Worm (Caenorhabditis elegans) whole organism, L4 larva: Measurements from ENCODE around the gene abu-5.

Source experiments
- D1046.2 ChIP-seq: fragments of 200-800 bp; sonication (Bioruptor generic); IDR thresholded peaks from 2 replicates; pipeline ENCODE4 v1.3.6; 2022; ENCODE audit warnings: missing genetic modification characterization, missing compliant biosample characterization
- F10B5.3 ChIP-seq: sonication (generic microtip); optimal IDR thresholded peaks from 2 replicates; lab custom pipeline; 2016; ENCODE audit warnings: mild to moderate bottlenecking, missing genetic modification characterization, missing compliant biosample characterization
- F26F4.8 ChIP-seq: fragments of 200-800 bp; sonication (Bioruptor generic); conservative IDR thresholded peaks from 2 replicates; pipeline ENCODE4 v1.3.6; 2022; ENCODE audit warnings: missing genetic modification characterization, missing compliant biosample characterization
- F37D6.2 ChIP-seq: sonication (generic microtip); optimal IDR thresholded peaks from 2 replicates; lab custom pipeline; 2016; ENCODE audit warnings: mild to moderate bottlenecking, missing genetic modification characterization, missing compliant biosample characterization
- R02D3.7 ChIP-seq: fragments of 150-350 bp; sonication (generic microtip); optimal IDR thresholded peaks from 3 replicates; lab custom pipeline; 2014; ENCODE audit warnings: missing biosample characterization, missing genetic modification characterization
- Y5F2A.4 ChIP-seq: fragments of 200-800 bp; sonication (Bioruptor generic); optimal IDR thresholded peaks from 2 replicates; lab custom pipeline; 2018; ENCODE audit warnings: mild to moderate bottlenecking, missing genetic modification characterization, missing compliant biosample characterization
- ZK337.2 ChIP-seq: fragments of 200-800 bp; sonication (Bioruptor generic); IDR thresholded peaks from 2 replicates; pipeline ENCODE4 v1.3.6; 2022; ENCODE audit warnings: missing genetic modification reagents, missing genetic modification characterization, missing compliant biosample characterization
- ZK546.5 ChIP-seq, 2 experiments: sonication (generic microtip); optimal IDR thresholded peaks; 2 replicates each; lab custom pipeline; 2017; ENCODE audit warnings: missing biosample characterization in 2 of 2, missing genetic modification characterization in 2 of 2
- aly-2 ChIP-seq: sonication (generic microtip); optimal IDR thresholded peaks from 2 replicates; lab custom pipeline; 2018; ENCODE audit warnings: missing biosample characterization, missing genetic modification characterization
- arid-1 ChIP-seq: fragments of 200-800 bp; sonication (Bioruptor generic); conservative IDR thresholded peaks from 2 replicates; pipeline ENCODE4 v1.3.6; 2022; ENCODE audit warnings: missing genetic modification reagents, missing genetic modification characterization, missing compliant biosample characterization
- ceh-20 ChIP-seq: fragments of 200-800 bp; sonication (Bioruptor generic); IDR thresholded peaks from 2 replicates; pipeline ENCODE4 v1.3.6; 2022; ENCODE audit warnings: missing genetic modification reagents, missing genetic modification characterization, missing compliant biosample characterization
- ceh-28 ChIP-seq: fragments of 150-350 bp; optimal IDR thresholded peaks from 2 replicates; lab custom pipeline; 2014; ENCODE audit warnings: missing biosample characterization, missing genetic modification reagents, missing genetic modification characterization
- ceh-32 ChIP-seq: sonication (generic microtip); optimal IDR thresholded peaks from 2 replicates; lab custom pipeline; 2016; ENCODE audit warnings: mild to moderate bottlenecking, missing genetic modification characterization, missing compliant biosample characterization; ENCODE audit not compliant: poor library complexity
- ceh-82 ChIP-seq: sonication (generic microtip); optimal IDR thresholded peaks from 2 replicates; lab custom pipeline; 2017; ENCODE audit warnings: missing biosample characterization, missing genetic modification characterization
- daf-16 ChIP-seq, 3 experiments: sonication (generic microtip); optimal IDR thresholded peaks; 2 replicates each; lab custom pipeline; 2016 to 2017; ENCODE audit warnings: missing genetic modification characterization in 3 of 3, missing genetic modification reagents in 3 of 3, mild to moderate bottlenecking in 2 of 3, missing compliant biosample characterization in 2 of 3, missing biosample characterization in 1 of 3, moderate library complexity in 1 of 3
- dpl-1 ChIP-seq: fragments of 150-350 bp; optimal IDR thresholded peaks from 2 replicates; lab custom pipeline; 2014; ENCODE audit warnings: missing biosample characterization, missing genetic modification reagents, missing genetic modification characterization
- duxl-1 ChIP-seq: sonication (generic microtip); optimal IDR thresholded peaks from 2 replicates; lab custom pipeline; 2016; ENCODE audit warnings: mild to moderate bottlenecking, missing genetic modification characterization, moderate library complexity, missing compliant biosample characterization; ENCODE audit not compliant: poor library complexity
- egl-43 ChIP-seq: fragments of 200-800 bp; sonication (Bioruptor generic); IDR thresholded peaks from 2 replicates; pipeline ENCODE4 v1.3.6; 2022; ENCODE audit warnings: missing genetic modification reagents, missing genetic modification characterization, missing compliant biosample characterization
- fos-1 ChIP-seq: fragments of 150-350 bp; optimal IDR thresholded peaks from 2 replicates; lab custom pipeline; 2014; ENCODE audit warnings: missing biosample characterization, missing genetic modification characterization
- hif-1 ChIP-seq, 2 experiments: sonication (generic microtip); optimal IDR thresholded peaks; 2 replicates each; lab custom pipeline; 2016 to 2017; ENCODE audit warnings: missing compliant biosample characterization in 2 of 2, missing genetic modification characterization in 2 of 2, missing genetic modification reagents in 2 of 2, missing genotype in 2 of 2, mild to moderate bottlenecking in 1 of 2
- hlh-11 ChIP-seq: fragments of 200-800 bp; sonication (Bioruptor generic); optimal IDR thresholded peaks from 2 replicates; lab custom pipeline; 2018; ENCODE audit warnings: mild to moderate bottlenecking, missing genetic modification characterization, missing compliant biosample characterization
- jun-1 ChIP-seq: fragments of 150-350 bp; optimal IDR thresholded peaks from 2 replicates; lab custom pipeline; 2014; ENCODE audit warnings: missing biosample characterization, missing genetic modification reagents, missing genetic modification characterization
- lim-7 ChIP-seq: fragments of 200-800 bp; sonication (Bioruptor generic); IDR thresholded peaks from 2 replicates; pipeline ENCODE4 v1.3.6; 2022; ENCODE audit warnings: missing genetic modification characterization, missing compliant biosample characterization
- lin-13 ChIP-seq: fragments of 150-350 bp; optimal IDR thresholded peaks from 2 replicates; lab custom pipeline; 2014; ENCODE audit warnings: missing biosample characterization, missing genetic modification reagents, missing genetic modification characterization
- lin-29 ChIP-seq: fragments of 200-800 bp; sonication (Bioruptor generic); IDR thresholded peaks from 2 replicates; pipeline ENCODE4 v1.3.6; 2022; ENCODE audit warnings: missing genetic modification reagents, missing genetic modification characterization, missing compliant biosample characterization
- madf-5 ChIP-seq, 2 experiments: fragments of 200-800 bp; sonication (Bioruptor generic); IDR thresholded peaks; 2 replicates each; pipeline ENCODE4 v1.3.6; 2022; ENCODE audit warnings: missing compliant biosample characterization in 2 of 2, missing genetic modification characterization in 2 of 2
- madf-9 ChIP-seq: fragments of 200-800 bp; sonication (Bioruptor generic); conservative IDR thresholded peaks from 2 replicates; pipeline ENCODE4 v1.3.6; 2022; ENCODE audit warnings: missing genetic modification reagents, missing genetic modification characterization, missing compliant biosample characterization
- mdl-1 ChIP-seq, 2 experiments: fragments of 150-350 bp in 1 of 2; sonication (generic microtip) in 1 of 2; optimal IDR thresholded peaks; 2 replicates each; lab custom pipeline; 2014 to 2017; ENCODE audit warnings: missing biosample characterization in 2 of 2, missing genetic modification characterization in 2 of 2
- mep-1 ChIP-seq: fragments of 150-350 bp; sonication (generic microtip); optimal IDR thresholded peaks from 3 replicates; lab custom pipeline; 2014; ENCODE audit warnings: missing biosample characterization, missing genetic modification characterization
- mxl-2 ChIP-seq: fragments of 200-800 bp; sonication (Bioruptor generic); conservative IDR thresholded peaks from 2 replicates; pipeline ENCODE4 v1.3.6; 2022; ENCODE audit warnings: missing genetic modification reagents, missing genetic modification characterization, missing compliant biosample characterization
- mxl-3 ChIP-seq: fragments of 200-800 bp; sonication (Bioruptor generic); optimal IDR thresholded peaks from 2 replicates; lab custom pipeline; 2018; ENCODE audit warnings: mild to moderate bottlenecking, missing genetic modification characterization, missing compliant biosample characterization
- nhr-10 ChIP-seq: fragments of 150-350 bp; optimal IDR thresholded peaks from 2 replicates; lab custom pipeline; 2014; ENCODE audit warnings: missing biosample characterization, missing genetic modification characterization
- nhr-237 ChIP-seq: sonication (generic microtip); optimal IDR thresholded peaks from 2 replicates; lab custom pipeline; 2017; ENCODE audit warnings: missing biosample characterization, missing genetic modification characterization
- nhr-28 ChIP-seq: fragments of 150-350 bp; optimal IDR thresholded peaks from 2 replicates; lab custom pipeline; 2014; ENCODE audit warnings: missing biosample characterization, missing genetic modification characterization
- nhr-41 ChIP-seq: fragments of 200-800 bp; sonication (Bioruptor generic); IDR thresholded peaks from 2 replicates; pipeline ENCODE4 v1.3.6; 2022; ENCODE audit warnings: missing genetic modification reagents, missing genetic modification characterization, missing compliant biosample characterization
- nhr-6 ChIP-seq: fragments of 150-350 bp; optimal IDR thresholded peaks from 2 replicates; lab custom pipeline; 2014; ENCODE audit warnings: missing biosample characterization, missing genetic modification characterization
- nhr-76 ChIP-seq: fragments of 150-350 bp; optimal IDR thresholded peaks from 2 replicates; lab custom pipeline; 2014; ENCODE audit warnings: missing biosample characterization, missing genetic modification characterization
- pha-4 ChIP-seq, 2 experiments: fragments of 150-350 bp in 1 of 2; fragments of 200-800 bp in 1 of 2; sonication (Bioruptor generic) in 1 of 2; IDR thresholded peaks in 1 of 2; optimal IDR thresholded peaks in 1 of 2; 2 replicates each; pipeline versions ENCODE4 v1.3.6 to Lab custom; 2014 to 2022; ENCODE audit warnings: missing genetic modification characterization in 2 of 2, missing genetic modification reagents in 2 of 2, missing biosample characterization in 1 of 2, missing compliant biosample characterization in 1 of 2
- php-3 ChIP-seq: fragments of 200-800 bp; sonication (Bioruptor generic); IDR thresholded peaks from 2 replicates; pipeline ENCODE4 v1.3.6; 2022; ENCODE audit warnings: missing genetic modification reagents, missing genetic modification characterization, missing compliant biosample characterization
- pqm-1 ChIP-seq: sonication (generic microtip); optimal IDR thresholded peaks from 2 replicates; lab custom pipeline; 2017; ENCODE audit warnings: missing biosample characterization, missing genetic modification characterization
- rbr-2 ChIP-seq: sonication (generic microtip); optimal IDR thresholded peaks from 2 replicates; lab custom pipeline; 2016; ENCODE audit warnings: missing genotype, missing genetic modification characterization, missing compliant biosample characterization
- saeg-2 ChIP-seq: fragments of 200-800 bp; sonication (Bioruptor generic); IDR thresholded peaks from 2 replicates; pipeline ENCODE4 v1.3.6; 2022; ENCODE audit warnings: missing genetic modification reagents, missing genetic modification characterization, missing compliant biosample characterization
- sdz-12 ChIP-seq: fragments of 200-800 bp; sonication (Bioruptor generic); optimal IDR thresholded peaks from 2 replicates; lab custom pipeline; 2018; ENCODE audit warnings: mild to moderate bottlenecking, missing genetic modification characterization, missing compliant biosample characterization
- set-16 ChIP-seq: fragments of 200-800 bp; sonication (Bioruptor generic); IDR thresholded peaks from 2 replicates; pipeline ENCODE4 v1.3.6; 2022; ENCODE audit warnings: missing genetic modification reagents, missing genetic modification characterization, missing compliant biosample characterization
- snpc-4 ChIP-seq: fragments of 150-350 bp; optimal IDR thresholded peaks from 2 replicates; lab custom pipeline; 2014; ENCODE audit warnings: missing biosample characterization, missing genetic modification characterization
- spr-1 ChIP-seq: sonication (generic microtip); optimal IDR thresholded peaks from 2 replicates; lab custom pipeline; 2016; ENCODE audit warnings: mild to moderate bottlenecking, missing genetic modification characterization, missing compliant biosample characterization
- unc-39 ChIP-seq: sonication (generic microtip); optimal IDR thresholded peaks from 2 replicates; lab custom pipeline; 2017; ENCODE audit warnings: missing biosample characterization, missing genetic modification characterization
- zag-1 ChIP-seq: fragments of 150-350 bp; optimal IDR thresholded peaks from 2 replicates; lab custom pipeline; 2014; ENCODE audit warnings: missing biosample characterization, missing genetic modification characterization
- zfp-2 ChIP-seq: sonication (generic microtip); optimal IDR thresholded peaks from 2 replicates; lab custom pipeline; 2016; ENCODE audit warnings: mild to moderate bottlenecking, missing genetic modification characterization, missing compliant biosample characterization
- ztf-11 ChIP-seq: fragments of 150-350 bp; optimal IDR thresholded peaks from 2 replicates; lab custom pipeline; 2014; ENCODE audit warnings: missing biosample characterization, missing genetic modification characterization
- ztf-7 ChIP-seq: fragments of 150-350 bp; optimal IDR thresholded peaks from 2 replicates; lab custom pipeline; 2014; ENCODE audit warnings: missing biosample characterization, missing genetic modification characterization

The abu-5 gene

DNA sequence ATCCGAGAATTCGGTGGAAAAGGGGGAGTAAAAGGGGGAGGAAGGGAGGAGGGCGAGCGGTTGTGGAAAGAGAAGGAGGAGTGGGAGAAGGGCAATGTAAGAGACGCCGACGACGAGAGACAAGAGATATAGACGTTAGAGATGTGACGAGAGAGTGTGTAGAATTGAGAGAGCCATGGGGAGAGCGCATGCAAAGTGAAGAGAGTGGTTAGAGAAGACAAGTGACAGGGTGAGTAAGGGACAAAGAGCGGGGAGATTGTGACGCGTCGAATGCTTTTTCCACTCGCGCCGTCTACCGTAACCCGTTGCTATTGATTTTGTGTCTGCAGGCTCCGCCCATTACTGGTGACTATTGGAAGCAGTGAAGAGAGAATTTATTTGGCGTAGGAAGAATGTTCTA is 19.7 kb upstream of the abu-5 start:
- TF ChIP-seq ztf-11 (tag; lab: Kevin White, UChicago): no peak
- TF ChIP-seq zag-1: no peak
- no peak for TF ChIP-seq ceh-82
- no peak for TF ChIP-seq sdz-12 (GFP tag; lab: Kevin White, UChicago)
- TF ChIP-seq snpc-4 (tag; lab: Kevin White, UChicago): no peak
- no peak for TF ChIP-seq mxl-3
- TF ChIP-seq ceh-28: peak; percentile 74
- no peak for TF ChIP-seq ZK337.2 (GFP tag; lab: Robert Waterston, UW)
- peak; percentile 98 for TF ChIP-seq duxl-1 (tag; lab: Kevin White, UChicago)
- no peak for TF ChIP-seq nhr-41 (GFP tag; lab: Robert Waterston, UW)
- no peak for TF ChIP-seq hif-1 (tag; optimal IDR thresholded peaks at IDR 0.05; lab: Kevin White, UChicago)
- TF ChIP-seq arid-1 (GFP tag; lab: Robert Waterston, UW): 0 out of 2 replicates have a peak, but pooled peaks have one; percentile 25
- peak; percentile 64 for TF ChIP-seq dpl-1 (GFP tag; lab: Kevin White, UChicago)
- no peak for TF ChIP-seq ZK546.5 (tag; optimal IDR thresholded peaks at IDR 0.05; lab: Kevin White, UChicago)
- TF ChIP-seq pqm-1 (tag; lab: Kevin White, UChicago): no peak
- TF ChIP-seq lin-29: no peak; the same call in none of the 2 replicates
- TF ChIP-seq saeg-2 (GFP tag; lab: Robert Waterston, UW): 0 out of 2 replicates have a peak, but pooled peaks have one; percentile 50
- TF ChIP-seq nhr-28 (tag; lab: Kevin White, UChicago): no peak
- TF ChIP-seq spr-1 (tag; lab: Kevin White, UChicago): peak; percentile 67
- no peak for TF ChIP-seq php-3 (GFP tag; lab: Robert Waterston, UW)
- no peak for TF ChIP-seq lin-13 (GFP tag; lab: Kevin White, UChicago)
- peak in 1 of 2 experiments; percentile 50 for TF ChIP-seq mdl-1 (tag; optimal IDR thresholded peaks at IDR 0.05; lab: Kevin White, UChicago)
- no peak for TF ChIP-seq ceh-32 (tag; lab: Kevin White, UChicago)
- peak; percentile 56; the same call in 1 of the 2 replicates for TF ChIP-seq pha-4 (GFP tag; IDR thresholded peaks at IDR 0.05; lab: Robert Waterston, UW)
- no peak for TF ChIP-seq pha-4 (tag; optimal IDR thresholded peaks at IDR 0.05; lab: Kevin White, UChicago)
- TF ChIP-seq jun-1 (tag; lab: Kevin White, UChicago): peak; percentile 70
- TF ChIP-seq mep-1: peak; percentile 80
- TF ChIP-seq aly-2 (tag; lab: Kevin White, UChicago): no peak
- TF ChIP-seq D1046.2: no peak
- TF ChIP-seq lim-7 (GFP tag; lab: Robert Waterston, UW): no peak
- no peak; the same call in 1 of the 2 replicates for TF ChIP-seq set-16 (GFP tag; lab: Robert Waterston, UW)
- 0 out of 2 replicates have a peak, but pooled peaks have one; percentile 26 for TF ChIP-seq mxl-2 (GFP tag; lab: Robert Waterston, UW)
- no peak for TF ChIP-seq nhr-76 (tag; lab: Kevin White, UChicago)
- TF ChIP-seq egl-43 (GFP tag; lab: Robert Waterston, UW): no peak
- no peak for TF ChIP-seq F26F4.8 (GFP tag; lab: Robert Waterston, UW)
- no peak for TF ChIP-seq hlh-11
- no peak for TF ChIP-seq Y5F2A.4 (GFP tag; lab: Kevin White, UChicago)
- no peak for TF ChIP-seq nhr-237
- TF ChIP-seq ceh-20 (GFP tag; lab: Robert Waterston, UW): no peak
- no peak for TF ChIP-seq nhr-10 (tag; lab: Kevin White, UChicago)
- TF ChIP-seq fos-1 (tag; lab: Kevin White, UChicago): no peak
- TF ChIP-seq nhr-6 (tag; lab: Kevin White, UChicago): peak; percentile 64
- peak; percentile 49 for TF ChIP-seq F37D6.2 (tag; lab: Kevin White, UChicago)
- peak; percentile 87 for TF ChIP-seq rbr-2 (tag; lab: Kevin White, UChicago)
- TF ChIP-seq unc-39 (tag; lab: Kevin White, UChicago): no peak
- no peak; the same call in 1 of the 2 replicates for TF ChIP-seq madf-9 (GFP tag; lab: Robert Waterston, UW)
- no peak for TF ChIP-seq zfp-2 (tag; lab: Kevin White, UChicago)
- no peak for TF ChIP-seq R02D3.7 (tag; lab: Kevin White, UChicago)
- no peak for TF ChIP-seq madf-5 (GFP tag; IDR thresholded peaks at IDR 0.05; lab: Robert Waterston, UW)
- peak; percentile 84 for TF ChIP-seq F10B5.3 (tag; lab: Kevin White, UChicago)
- peak; percentile 15 to 52 for TF ChIP-seq daf-16 (GFP tag; optimal IDR thresholded peaks at IDR 0.05; lab: Kevin White, UChicago)
- peak; percentile 61 for TF ChIP-seq daf-16 (tag; optimal IDR thresholded peaks at IDR 0.05; lab: Kevin White, UChicago)
- TF ChIP-seq ztf-7 (tag; lab: Kevin White, UChicago): peak; percentile 40
